Worm (Caenorhabditis elegans): ENCODE data around the gene mpc-1.

ce11 chrIII:4413099-4413498 is at the start of gene mpc-1:
- TF ChIP-seq ztf-23 (GFP tag; IDR thresholded peaks at IDR 0.05), result no peak
- TF ChIP-seq T22C8.4 (GFP tag; IDR thresholded peaks at IDR 0.05), result no peak
- no peak for TF ChIP-seq flt-1 (GFP tag; IDR thresholded peaks at IDR 0.05)
